Fruit fly (Drosophila melanogaster) whole organism, wandering third instar larva: Measurements from ENCODE around the gene Cpr64Aa.

ENCODE experiments used
- Abd-B ChIP-seq: fragments of >200 bp; optimal IDR thresholded peaks from 2 replicates; lab custom pipeline; 2017; ENCODE audit warnings: missing biosample characterization, missing genetic modification characterization
- Dfd ChIP-seq: fragments of >200 bp; optimal IDR thresholded peaks from 2 replicates; lab custom pipeline; 2017; ENCODE audit warnings: missing biosample characterization, missing genetic modification characterization
- Dif ChIP-seq: fragments of 200-275, 200-300 bp; sonication (Bioruptor generic); optimal IDR thresholded peaks from 2 replicates; lab custom pipeline; 2018; ENCODE audit warnings: missing biosample characterization, missing genetic modification characterization; ENCODE audit not compliant: partially characterized antibody
- Myc ChIP-seq: fragments of >200 bp; optimal IDR thresholded peaks from 2 replicates; lab custom pipeline; 2017
- OdsH ChIP-seq: fragments of 200-800 bp; sonication (Bioruptor generic); optimal IDR thresholded peaks from 2 replicates; lab custom pipeline; 2016; ENCODE audit warnings: missing biosample characterization, mild to moderate bottlenecking, missing genetic modification characterization
- br ChIP-seq: fragments of 200-800 bp; sonication (Bioruptor generic); optimal IDR thresholded peaks from 2 replicates; lab custom pipeline; 2016; ENCODE audit warnings: missing biosample characterization, missing genetic modification characterization
- pan ChIP-seq: fragments of >200 bp; optimal IDR thresholded peaks from 2 replicates; lab custom pipeline; 2017
- psq ChIP-seq: fragments of 200-800 bp; sonication (Bioruptor generic); optimal IDR thresholded peaks from 3 replicates; lab custom pipeline; 2017; ENCODE audit warnings: missing biosample characterization, mild to moderate bottlenecking, missing genetic modification characterization, moderate library complexity
- tai ChIP-seq: sonication (Bioruptor generic); optimal IDR thresholded peaks from 2 replicates; lab custom pipeline; 2016; ENCODE audit warnings: missing biosample characterization, missing genetic modification characterization
- usp ChIP-seq: fragments of >200 bp; optimal IDR thresholded peaks from 2 replicates; lab custom pipeline; 2017; ENCODE audit warnings: missing biosample characterization, missing genetic modification characterization

DNA sequence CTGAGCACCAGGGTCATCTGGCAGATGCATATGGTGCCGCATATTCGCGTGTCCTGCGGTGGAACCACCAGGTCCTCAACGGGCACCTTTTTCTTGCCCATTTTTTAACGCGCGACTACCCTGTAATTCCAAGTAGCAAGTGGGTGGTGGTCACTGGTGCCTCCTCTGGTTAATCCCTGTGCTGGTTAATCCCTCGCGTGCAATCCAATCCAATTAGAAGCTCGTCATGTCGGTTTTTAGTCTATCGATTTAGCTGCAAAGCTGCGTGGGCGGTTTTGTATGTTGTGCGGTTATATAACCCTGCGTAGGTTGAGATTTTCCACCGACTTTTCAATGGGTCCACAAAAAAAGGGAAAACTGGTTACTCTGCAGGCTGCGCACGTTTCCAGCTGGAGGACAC is 24.4 kb downstream of the Cpr64Aa start, which contains the start of gene Teh3:
- no peak for TF ChIP-seq Myc (lab: Kevin White, UChicago)
- no peak for TF ChIP-seq pan (lab: Kevin White, UChicago)
- TF ChIP-seq tai (GFP tag; lab: Kevin White, UChicago): no peak
- TF ChIP-seq Dif (GFP tag; lab: Kevin White, UChicago): no peak
- TF ChIP-seq psq: no peak
- TF ChIP-seq Abd-B: no peak
- no peak for TF ChIP-seq OdsH (GFP tag; lab: Kevin White, UChicago)
- TF ChIP-seq Dfd (GFP tag; lab: Kevin White, UChicago): no peak
- TF ChIP-seq br (GFP tag; lab: Kevin White, UChicago): no peak
- no peak for TF ChIP-seq usp (GFP tag; lab: Kevin White, UChicago)
